Fruit fly (Drosophila melanogaster) whole organism, prepupa: Measurements from ENCODE around the gene bnk.

Experiments
- CG10669 ChIP-seq: fragments of 200-800 bp; sonication (Bioruptor generic); optimal IDR thresholded peaks from 3 replicates; lab custom pipeline; 2018; ENCODE audit warnings: missing biosample characterization, mild to moderate bottlenecking, missing genetic modification characterization, moderate library complexity
- CG11294 ChIP-seq: fragments of 200-800 bp; sonication (Bioruptor generic); IDR thresholded peaks from 2 replicates; pipeline ENCODE4 v1.3.6; 2022; ENCODE audit warnings: missing biosample characterization, missing genetic modification characterization
- CG11762 ChIP-seq: fragments of 200-800 bp; sonication (Bioruptor generic); optimal IDR thresholded peaks from 3 replicates; lab custom pipeline; 2016; ENCODE audit warnings: missing biosample characterization, missing genetic modification characterization; ENCODE audit not compliant: insufficient read depth
- CG16779 ChIP-seq: fragments of 200-800 bp; sonication (Bioruptor generic); optimal IDR thresholded peaks from 3 replicates; lab custom pipeline; 2017; ENCODE audit warnings: missing biosample characterization, mild to moderate bottlenecking, missing genetic modification characterization
- CG3032 ChIP-seq: fragments of 200-800 bp; optimal IDR thresholded peaks from 2 replicates; lab custom pipeline; 2019; ENCODE audit warnings: missing biosample characterization, mild to moderate bottlenecking, missing genetic modification characterization, moderate library complexity
- CG32006 ChIP-seq: fragments of 200-800 bp; sonication (Bioruptor generic); optimal IDR thresholded peaks from 3 replicates; lab custom pipeline; 2017; ENCODE audit warnings: missing biosample characterization, mild to moderate bottlenecking, missing genetic modification characterization
- CG34406 ChIP-seq: fragments of 200-800 bp; sonication (Bioruptor generic); optimal IDR thresholded peaks from 3 replicates; lab custom pipeline; 2016; ENCODE audit warnings: missing biosample characterization, missing genetic modification characterization
- CG3919 ChIP-seq: fragments of 200-800 bp; sonication (Bioruptor generic); optimal IDR thresholded peaks from 3 replicates; lab custom pipeline; 2016; ENCODE audit warnings: missing biosample characterization, missing genetic modification characterization
- CG4318 ChIP-seq: fragments of 200-800 bp; sonication (Bioruptor generic); optimal IDR thresholded peaks from 3 replicates; lab custom pipeline; 2017; ENCODE audit warnings: missing biosample characterization, mild to moderate bottlenecking, missing genetic modification characterization
- CG6163 ChIP-seq: fragments of 200-800 bp; sonication (Bioruptor generic); IDR thresholded peaks from 3 replicates; pipeline ENCODE4 v1.3.6; 2022; ENCODE audit warnings: missing biosample characterization, missing genetic modification characterization
- CG6276 ChIP-seq: fragments of 200-800 bp; sonication (Bioruptor generic); optimal IDR thresholded peaks from 2 replicates; lab custom pipeline; 2017; ENCODE audit warnings: missing biosample characterization, mild to moderate bottlenecking, missing genetic modification characterization
- CG6808 ChIP-seq: fragments of 200-800 bp; sonication (Bioruptor generic); optimal IDR thresholded peaks from 3 replicates; lab custom pipeline; 2017; ENCODE audit warnings: missing biosample characterization, missing genetic modification characterization, mild to moderate bottlenecking, moderate library complexity, missing genetic modification reagents
- CG6854 ChIP-seq: fragments of 200-800 bp; sonication (Bioruptor generic); optimal IDR thresholded peaks from 2 replicates; lab custom pipeline; 2017; ENCODE audit warnings: missing biosample characterization, mild to moderate bottlenecking, missing genetic modification characterization
- CG8119 ChIP-seq: fragments of 200-800 bp; sonication (Bioruptor generic); IDR thresholded peaks from 3 replicates; pipeline ENCODE4 v1.3.6; 2022; ENCODE audit warnings: missing biosample characterization, missing genetic modification characterization
- CG8632 ChIP-seq: fragments of 200-800 bp; sonication (Bioruptor generic); optimal IDR thresholded peaks from 3 replicates; lab custom pipeline; 2016; ENCODE audit warnings: missing biosample characterization, missing genetic modification characterization
- Eip75B ChIP-seq: fragments of 200-800 bp; sonication (Bioruptor generic); optimal IDR thresholded peaks from 3 replicates; lab custom pipeline; 2016; ENCODE audit warnings: missing biosample characterization, missing genetic modification characterization
- Eip78C ChIP-seq: fragments of 200-800 bp; sonication (Bioruptor generic); peaks from one replicate; lab custom pipeline; 2016; ENCODE audit warnings: missing biosample characterization, missing genetic modification characterization
- Eip93F ChIP-seq: fragments of 200-800 bp; sonication (Bioruptor generic); optimal IDR thresholded peaks from 2 replicates; lab custom pipeline; 2016; ENCODE audit warnings: missing biosample characterization, mild to moderate bottlenecking, missing genetic modification characterization
- Ets21C ChIP-seq: fragments of 200-800 bp; sonication (Bioruptor generic); optimal IDR thresholded peaks from 3 replicates; lab custom pipeline; 2016; ENCODE audit warnings: missing biosample characterization, missing genetic modification characterization
- Ets96B ChIP-seq: fragments of 200-800 bp; optimal IDR thresholded peaks from 2 replicates; lab custom pipeline; 2019; ENCODE audit warnings: missing biosample characterization, mild to moderate bottlenecking, missing genetic modification characterization, moderate library complexity
- Gug ChIP-seq: fragments of 200-800 bp; sonication (Bioruptor generic); IDR thresholded peaks from 2 replicates; pipeline ENCODE4 v1.3.6; 2022; ENCODE audit warnings: missing biosample characterization, missing genetic modification characterization
- Hr38 ChIP-seq: sonication (Bioruptor generic); optimal IDR thresholded peaks from 2 replicates; lab custom pipeline; 2016; ENCODE audit warnings: missing biosample characterization, missing genetic modification characterization
- Hr39 ChIP-seq: fragments of 200-800 bp; sonication (Bioruptor generic); optimal IDR thresholded peaks from 2 replicates; lab custom pipeline; 2016; ENCODE audit warnings: missing biosample characterization, missing genetic modification characterization
- Lpt ChIP-seq: fragments of 200-800 bp; sonication (Bioruptor generic); optimal IDR thresholded peaks from 3 replicates; lab custom pipeline; 2016; ENCODE audit warnings: missing biosample characterization, missing genetic modification characterization
- OdsH ChIP-seq: fragments of 200-800 bp; sonication (Bioruptor generic); optimal IDR thresholded peaks from 3 replicates; lab custom pipeline; 2016; ENCODE audit warnings: missing biosample characterization, missing genetic modification characterization
- Sox102F ChIP-seq: fragments of 200-800 bp; sonication (Bioruptor generic); optimal IDR thresholded peaks from 2 replicates; lab custom pipeline; 2016; ENCODE audit warnings: missing biosample characterization, mild to moderate bottlenecking, missing genetic modification characterization
- Sox15 ChIP-seq: fragments of 200-800 bp; sonication (Bioruptor generic); optimal IDR thresholded peaks from 3 replicates; lab custom pipeline; 2016; ENCODE audit warnings: missing biosample characterization, missing genetic modification characterization
- cyc ChIP-seq: fragments of 200-800 bp; sonication (Bioruptor generic); optimal IDR thresholded peaks from 3 replicates; lab custom pipeline; 2016; ENCODE audit warnings: missing biosample characterization, missing genetic modification characterization
- dac ChIP-seq: fragments of 200-800 bp; sonication (Bioruptor generic); optimal IDR thresholded peaks from 2 replicates; lab custom pipeline; 2017; ENCODE audit warnings: missing biosample characterization, mild to moderate bottlenecking, missing genetic modification characterization
- dsx ChIP-seq: fragments of 200-800 bp; optimal IDR thresholded peaks from 3 replicates; lab custom pipeline; 2019; ENCODE audit warnings: missing biosample characterization, mild to moderate bottlenecking, missing genetic modification characterization, moderate library complexity; ENCODE audit not compliant: poor library complexity, severe bottlenecking
- fd59A ChIP-seq: fragments of 200-800 bp; sonication (Bioruptor generic); optimal IDR thresholded peaks from 2 replicates; lab custom pipeline; 2017; ENCODE audit warnings: missing biosample characterization, mild to moderate bottlenecking, missing genetic modification characterization, missing genetic modification reagents
- fkh ChIP-seq: fragments of 200-800 bp; sonication (Bioruptor generic); optimal IDR thresholded peaks from 3 replicates; lab custom pipeline; 2017; ENCODE audit warnings: missing biosample characterization, mild to moderate bottlenecking, missing genetic modification characterization, moderate library complexity
- lz ChIP-seq: fragments of 200-800 bp; sonication (Bioruptor generic); optimal IDR thresholded peaks from 3 replicates; lab custom pipeline; 2016; ENCODE audit warnings: missing biosample characterization, missing genetic modification characterization
- net ChIP-seq: fragments of 200-800 bp; sonication (Bioruptor generic); optimal IDR thresholded peaks from 3 replicates; lab custom pipeline; 2016; ENCODE audit warnings: missing biosample characterization, missing genetic modification characterization
- pdm3 ChIP-seq: fragments of 200-800 bp; sonication (Bioruptor generic); optimal IDR thresholded peaks from 3 replicates; lab custom pipeline; 2016; ENCODE audit warnings: missing biosample characterization, missing genetic modification characterization
- svp ChIP-seq: fragments of 200-800 bp; sonication (Bioruptor generic); peaks from one replicate; lab custom pipeline; 2016; ENCODE audit warnings: missing biosample characterization, missing genetic modification characterization
- vri ChIP-seq: fragments of 200-800 bp; sonication (Bioruptor generic); optimal IDR thresholded peaks from 3 replicates; lab custom pipeline; 2016; ENCODE audit warnings: missing biosample characterization, mild to moderate bottlenecking, missing genetic modification characterization

The bnk gene

DNA sequence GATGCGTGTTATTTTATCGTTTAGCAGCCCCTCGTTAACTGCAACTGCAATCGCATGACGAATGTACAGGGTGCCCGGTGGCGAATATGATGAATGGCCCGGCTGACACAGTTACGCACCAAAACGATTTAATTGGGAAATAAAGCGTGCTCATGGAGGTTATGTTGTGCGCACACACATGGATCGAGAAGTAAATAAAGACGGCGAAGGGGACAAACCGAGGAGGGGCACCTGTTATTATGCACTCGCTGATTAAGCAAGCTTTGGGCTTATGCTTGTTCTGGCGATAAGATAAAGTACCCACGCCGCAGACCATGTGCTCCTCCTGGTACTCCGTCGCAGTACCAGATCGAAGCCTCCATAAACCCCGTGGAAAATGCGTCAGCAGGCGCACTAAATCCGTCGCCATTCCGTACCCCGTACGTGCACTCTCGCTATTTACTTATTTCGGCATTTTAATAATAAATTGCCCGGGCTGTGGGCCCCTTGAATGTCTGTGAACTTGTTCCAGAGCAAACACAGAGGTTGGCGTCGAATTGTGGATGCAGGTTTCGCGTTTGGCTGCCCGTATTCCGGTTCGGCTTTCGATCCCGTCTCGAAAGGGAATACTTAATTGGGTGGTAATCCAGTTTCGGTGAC, 32.0 kb downstream of the bnk start (continued):
- TF ChIP-seq CG8632 (GFP tag; lab: Kevin White, UChicago) (peak; percentile 67), CG34406 (GFP tag; lab: Kevin White, UChicago) (peak; percentile 84), Eip75B (peak; percentile 80), CG3919 (no peak), Ets21C (GFP tag; lab: Kevin White, UChicago) (peak; percentile 58), CG6808 (GFP tag; lab: Kevin White, UChicago) (no peak), lz (peak; percentile 80), Hr38 (GFP tag; lab: Kevin White, UChicago) (no peak), CG11762 (GFP tag; lab: Kevin White, UChicago) (peak; percentile 44)

DNA sequence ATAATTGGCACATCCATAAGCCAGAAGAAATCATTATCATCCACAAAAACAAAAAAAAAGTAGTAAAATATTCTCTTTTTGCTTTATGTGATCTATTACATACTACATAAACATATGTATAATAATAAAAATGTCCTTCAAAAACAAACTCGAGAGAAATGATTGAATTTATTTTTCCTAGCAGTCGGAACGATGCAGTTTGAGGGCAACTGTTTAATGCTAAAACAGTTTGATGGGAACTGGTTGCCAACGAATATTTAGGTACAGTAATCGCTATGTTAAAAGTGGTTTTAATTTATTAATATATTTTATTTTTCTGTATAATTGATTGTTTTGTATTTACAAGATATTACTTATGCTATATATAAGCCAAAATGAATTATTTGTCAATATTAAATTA, 38.0 kb downstream of the bnk start:
- TF ChIP-seq OdsH (GFP tag; lab: Kevin White, UChicago): no peak

DNA sequence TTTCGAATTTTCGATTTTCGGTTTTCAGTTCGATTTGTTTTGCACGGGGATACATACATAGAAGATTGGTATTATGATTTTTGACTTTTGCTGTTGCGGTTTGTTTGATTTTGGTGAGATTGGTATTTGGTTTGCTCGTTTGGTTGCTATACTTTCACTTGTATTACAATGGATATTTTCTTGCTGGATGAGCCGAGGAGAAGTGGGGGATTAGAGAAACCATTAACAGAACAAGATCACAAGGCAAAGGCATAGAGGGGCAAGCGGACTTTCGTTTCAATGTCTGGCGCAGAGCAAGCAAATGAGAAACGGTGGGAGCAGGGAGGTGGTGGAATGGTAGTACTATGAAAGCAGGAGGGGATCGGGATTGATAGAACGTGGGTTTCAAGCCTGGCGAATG, 39.1 kb downstream of the bnk start, which contains the start of gene CG15563:
Gene CG15563 (minus strand): TSS at position 101 of the 400 bp plus-strand sequence.
- no peak for TF ChIP-seq dac (GFP tag; lab: Kevin White, UChicago)
- TF ChIP-seq CG4318: no peak
- TF ChIP-seq Ets21C (GFP tag; lab: Kevin White, UChicago): no peak
- TF ChIP-seq Eip93F (GFP tag; lab: Kevin White, UChicago): no peak
- TF ChIP-seq Eip75B: no peak
- no peak for TF ChIP-seq dsx (GFP tag; lab: Kevin White, UChicago)
- TF ChIP-seq CG8119 (GFP tag; lab: Robert Waterston, UW): no peak

DNA sequence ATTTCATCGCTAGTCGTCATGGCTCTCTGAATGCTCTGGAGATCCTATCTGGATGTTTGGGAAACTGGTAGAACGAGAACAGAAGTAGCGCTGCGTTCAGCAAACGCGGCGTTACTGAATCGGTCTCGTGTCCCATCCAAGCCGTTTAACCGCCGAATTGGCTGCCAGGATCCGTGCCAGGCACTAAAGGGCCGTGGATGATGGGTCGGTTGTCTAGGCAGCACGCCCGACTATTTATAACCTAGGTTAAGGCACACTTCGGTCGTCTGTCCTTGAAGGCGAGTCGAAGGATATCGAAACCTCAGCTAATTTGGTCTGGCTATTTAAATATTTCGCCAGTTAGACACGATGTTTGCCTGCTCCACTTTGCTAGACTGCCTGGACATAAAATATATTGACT, 42.1 kb downstream of the bnk start, which contains the start of gene CG15564:
Gene CG15564 (minus strand): TSS at position 101 of the 400 bp plus-strand sequence.
- TF ChIP-seq pdm3 (GFP tag; lab: Kevin White, UChicago) (no peak), CG16779 (tag; lab: Kevin White, UChicago) (no peak), vri (GFP tag; lab: Kevin White, UChicago) (no peak)

DNA sequence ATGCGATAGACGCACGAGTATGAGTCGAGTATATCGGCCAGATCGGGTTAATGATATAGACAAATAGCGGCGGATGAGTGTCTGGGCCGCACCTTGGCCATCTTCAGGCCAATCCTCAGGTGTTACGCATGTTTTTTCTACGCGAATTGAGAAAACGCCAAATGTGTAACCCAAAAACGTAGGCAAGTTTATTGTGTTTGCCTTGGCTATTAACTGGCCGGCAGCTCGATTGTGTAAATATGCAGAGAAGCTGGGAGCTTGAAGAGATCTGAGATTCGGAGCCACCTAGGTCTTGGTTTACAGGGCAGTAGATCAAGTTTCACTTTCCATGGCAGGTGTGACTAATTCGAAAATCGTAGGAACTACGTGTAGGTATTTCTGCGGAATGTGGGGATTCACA, 46.9 kb downstream of the bnk start:
- no peak for TF ChIP-seq Sox102F (GFP tag; lab: Kevin White, UChicago)
- TF ChIP-seq Sox15 (GFP tag; lab: Kevin White, UChicago): no peak
- TF ChIP-seq CG11294: no peak
- TF ChIP-seq CG34406 (GFP tag; lab: Kevin White, UChicago): no peak
- TF ChIP-seq fkh (GFP tag; lab: Kevin White, UChicago): peak; percentile 39
- TF ChIP-seq fd59A (GFP tag; lab: Kevin White, UChicago): no peak
- TF ChIP-seq, all 60 proteins: peak for 1

DNA sequence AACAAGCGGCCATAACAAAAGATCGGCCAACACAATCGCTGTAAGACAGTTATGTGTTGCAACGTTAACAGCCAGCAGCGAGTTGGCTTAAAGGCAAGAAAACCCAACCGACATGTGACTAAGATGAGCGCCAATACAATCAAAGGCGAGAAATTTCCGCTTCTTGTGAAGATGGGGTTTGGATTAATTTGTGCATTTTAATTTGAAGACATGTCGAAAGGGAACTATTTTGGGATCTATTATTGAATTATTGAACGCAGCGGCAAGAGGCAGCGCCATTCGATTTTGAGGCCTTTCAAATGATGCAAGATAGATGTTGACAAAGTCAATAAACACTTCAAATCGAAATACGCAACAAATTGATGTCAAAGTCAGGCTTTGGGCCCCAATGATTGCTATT, 47.9 kb downstream of the bnk start:
- TF ChIP-seq Ets96B (no peak), CG3032 (tag; lab: Kevin White, UChicago) (no peak), dsx (GFP tag; lab: Kevin White, UChicago) (no peak), Hr39 (GFP tag; lab: Kevin White, UChicago) (no peak), Sox102F (GFP tag; lab: Kevin White, UChicago) (no peak), Eip75B (no peak)
- TF ChIP-seq, all 60 proteins: peak for 0

DNA sequence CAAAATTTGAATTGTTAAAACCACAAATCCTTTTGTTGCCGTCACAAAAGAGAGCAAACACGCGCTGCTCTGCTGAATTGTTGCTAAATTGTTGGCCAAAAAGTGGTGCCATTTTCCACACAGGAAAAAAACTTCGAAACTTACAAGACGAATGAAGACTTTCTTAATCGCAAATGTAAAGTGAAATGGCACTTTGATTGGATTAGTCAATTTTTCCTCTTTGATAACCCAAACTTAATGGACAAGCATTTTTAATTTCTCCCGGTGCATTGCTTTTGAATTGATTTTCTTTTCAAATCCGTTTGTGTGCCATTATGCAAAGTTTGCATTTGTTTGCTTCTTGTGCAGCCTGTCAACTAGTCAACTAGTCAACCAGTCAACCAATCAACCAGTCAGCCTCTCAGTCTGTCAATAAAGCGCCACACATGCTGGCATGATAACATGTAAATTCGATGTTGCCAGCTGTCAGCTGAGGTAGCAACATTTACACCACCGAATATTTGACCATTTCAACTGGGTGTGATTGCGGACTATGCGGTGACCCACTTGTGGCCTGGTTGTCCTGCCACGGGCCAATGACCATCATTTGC, 50.0 kb downstream of the bnk start:
- no peak for TF ChIP-seq CG3032 (tag; lab: Kevin White, UChicago)
- TF ChIP-seq net: peak; percentile 34
- peak; percentile 46 for TF ChIP-seq dac (GFP tag; lab: Kevin White, UChicago)
- peak; percentile 48 for TF ChIP-seq pdm3 (GFP tag; lab: Kevin White, UChicago)
- TF ChIP-seq CG6163 (GFP tag; lab: Robert Waterston, UW): peak; percentile 63
- TF ChIP-seq CG8119 (GFP tag; lab: Robert Waterston, UW): peak; percentile 63; the same call in 1 of the 3 replicates
- TF ChIP-seq Hr38 (GFP tag; lab: Kevin White, UChicago): no peak
- TF ChIP-seq Gug (GFP tag; lab: Robert Waterston, UW): peak; percentile 29; the same call in 1 of the 2 replicates
- peak; percentile 73 for TF ChIP-seq CG32006
- TF ChIP-seq CG6854 (GFP tag; lab: Kevin White, UChicago): no peak
- TF ChIP-seq CG4318: peak; percentile 44
- peak; percentile 55 for TF ChIP-seq Lpt (GFP tag; lab: Kevin White, UChicago)
- no peak for TF ChIP-seq CG10669 (GFP tag; lab: Kevin White, UChicago)
- TF ChIP-seq cyc: no peak
- peak; percentile 64 for TF ChIP-seq Eip78C (GFP tag; lab: Kevin White, UChicago)
- TF ChIP-seq CG16779 (tag; lab: Kevin White, UChicago): no peak
- no peak for TF ChIP-seq svp (GFP tag; lab: Kevin White, UChicago)
- TF ChIP-seq OdsH (GFP tag; lab: Kevin White, UChicago): peak; percentile 47
- peak; percentile 37 for TF ChIP-seq CG6276 (GFP tag; lab: Kevin White, UChicago)
